Fruit fly (Drosophila melanogaster) Kc167 (cell line): Measurements from ENCODE around the gene CG1314.

Source experiments
- Myc ChIP-seq: fragments of >200 bp; optimal IDR thresholded peaks from 2 replicates; lab custom pipeline; 2017; ENCODE audit warnings: missing external identifiers
- h ChIP-seq: fragments of >200 bp; optimal IDR thresholded peaks from 3 replicates; lab custom pipeline; 2018; ENCODE audit warnings: missing external identifiers
- psq ChIP-seq: fragments of >200 bp; optimal IDR thresholded peaks from 2 replicates; lab custom pipeline; 2017; ENCODE audit warnings: missing external identifiers

- TF ChIP-seq h (lab: Kevin White, UChicago) (no peak), psq (lab: Kevin White, UChicago) (no peak), Myc (lab: Kevin White, UChicago) (no peak)
Observed at dm6 chrX:20863704-20864103, 5.5 kb downstream of the CG1314 start.
